Worm (Caenorhabditis elegans): ENCODE data around the gene col-102.

The col-102 gene

DNA sequence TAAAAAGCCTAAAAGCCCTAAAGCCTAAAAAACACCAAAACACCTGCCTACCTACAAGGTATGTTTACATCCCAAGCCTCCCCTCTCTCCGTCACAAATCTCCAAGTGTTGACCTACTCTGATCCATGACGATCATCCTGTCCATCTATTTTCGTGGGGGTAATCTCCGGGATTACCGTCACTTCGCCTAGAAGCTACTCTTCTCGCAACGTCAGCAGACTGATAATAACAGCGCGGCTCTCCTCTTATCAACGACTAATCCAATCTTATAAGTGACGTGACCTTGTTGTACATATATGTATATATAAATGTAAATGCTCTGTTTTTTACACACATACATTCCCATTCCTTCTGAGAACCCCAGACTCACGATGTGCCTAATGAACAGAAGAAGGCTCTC is 44.1 kb downstream of the col-102 start:
- no peak for TF ChIP-seq ceh-28 (tag; optimal IDR thresholded peaks at IDR 0.05)
- TF ChIP-seq ztf-4 (tag; optimal IDR thresholded peaks at IDR 0.05): no peak
- no peak for TF ChIP-seq elt-3 (tag; optimal IDR thresholded peaks at IDR 0.05)
- TF ChIP-seq ztf-11 (tag; optimal IDR thresholded peaks at IDR 0.05): no peak
- TF ChIP-seq eor-1 (tag; optimal IDR thresholded peaks at IDR 0.05): no peak

DNA sequence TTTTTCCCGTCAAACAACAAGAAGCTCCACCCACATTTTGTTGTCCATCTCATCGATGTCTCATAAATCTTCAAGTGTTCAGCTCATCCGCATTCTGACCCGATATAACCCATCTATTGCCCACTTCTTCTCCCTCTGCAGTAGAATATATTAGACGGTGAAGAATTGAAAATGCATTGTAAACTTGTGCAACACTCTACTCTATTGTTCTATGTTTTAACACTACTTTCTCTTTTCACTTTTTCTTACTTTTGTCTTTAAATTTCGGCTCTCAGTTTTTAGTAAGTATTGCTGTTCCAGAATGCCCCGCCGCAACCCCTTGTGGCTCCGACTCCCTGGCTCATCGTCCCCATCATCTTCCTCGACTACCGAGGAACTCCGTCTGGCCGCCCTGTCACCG is 45.1 kb downstream of the col-102 start, which contains the start of gene K11H12.9:
Gene K11H12.9 (plus strand): TSS at position 301 of the 400 bp plus-strand sequence.
- TF ChIP-seq mml-1 (tag; optimal IDR thresholded peaks at IDR 0.05) (no peak), zag-1 (tag; optimal IDR thresholded peaks at IDR 0.05) (no peak), ceh-82 (tag; optimal IDR thresholded peaks at IDR 0.05) (no peak), tbx-2 (tag; optimal IDR thresholded peaks at IDR 0.05) (no peak), pha-4 (tag; optimal IDR thresholded peaks at IDR 0.05) (no peak), fkh-10 (GFP tag; optimal IDR thresholded peaks at IDR 0.05) (no peak), nhr-76 (tag; optimal IDR thresholded peaks at IDR 0.05) (no peak), nhr-43 (tag; optimal IDR thresholded peaks at IDR 0.05; ENCODE audit: poor library complexity, severe bottlenecking) (no peak), nhr-28 (tag; optimal IDR thresholded peaks at IDR 0.05) (no peak), fkh-2 (tag; optimal IDR thresholded peaks at IDR 0.05) (no peak), nhr-77 (tag; optimal IDR thresholded peaks at IDR 0.05) (no peak), sea-2 (GFP tag; optimal IDR thresholded peaks at IDR 0.05) (no peak), mdl-1 (tag; optimal IDR thresholded peaks at IDR 0.05) (no peak), ztf-4 (tag; optimal IDR thresholded peaks at IDR 0.05) (no peak), nhr-23 (tag; optimal IDR thresholded peaks at IDR 0.05) (no peak), eor-1 (tag; optimal IDR thresholded peaks at IDR 0.05) (no peak), lin-39 (tag; optimal IDR thresholded peaks at IDR 0.05) (no peak), ztf-11 (tag; optimal IDR thresholded peaks at IDR 0.05) (no peak), elt-2 (tag; optimal IDR thresholded peaks at IDR 0.05) (no peak), daf-12 (tag; optimal IDR thresholded peaks at IDR 0.05) (no peak)

DNA sequence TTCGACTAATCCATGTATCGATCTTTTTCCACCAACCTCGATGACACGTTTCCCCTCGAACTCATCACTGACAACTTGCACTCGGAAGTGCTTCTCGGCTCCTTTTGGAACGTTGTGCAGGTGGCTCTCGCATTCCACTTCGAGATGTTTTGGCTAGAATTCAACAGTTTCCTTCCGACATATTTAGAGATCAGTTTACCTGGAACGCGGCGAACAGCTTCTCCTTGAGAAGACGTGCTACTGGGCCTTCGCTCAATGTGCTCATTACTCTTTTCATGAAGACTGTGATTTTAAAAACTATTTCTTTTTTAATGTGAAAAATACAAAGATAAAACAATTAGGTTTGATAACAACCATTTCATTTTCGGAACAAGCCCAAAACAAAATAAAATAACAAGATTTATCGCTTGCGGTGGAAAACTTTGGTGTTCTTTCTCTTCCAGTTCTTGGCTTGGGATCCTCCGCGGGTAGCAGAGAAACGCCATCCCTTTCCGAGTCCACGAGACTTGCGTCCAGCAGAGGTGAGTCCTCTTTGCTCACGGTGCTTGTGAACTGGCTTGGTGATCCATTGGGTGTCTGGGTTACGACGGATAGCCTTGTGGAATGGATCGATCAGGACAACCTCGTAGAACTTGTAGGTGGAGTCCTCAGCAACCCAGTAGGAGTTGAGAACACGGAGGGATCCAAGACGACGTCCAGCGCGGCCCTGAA is 49.0 kb downstream of the col-102 start, which contains the start of gene K11H12.1:
Gene K11H12.1 (minus strand): TSS at position 284 of the 711 bp plus-strand sequence.
- TF ChIP-seq ztf-4 (tag; optimal IDR thresholded peaks at IDR 0.05): no peak
- no peak for TF ChIP-seq skn-1 (tag; optimal IDR thresholded peaks at IDR 0.05)
- TF ChIP-seq snpc-4 (tag; optimal IDR thresholded peaks at IDR 0.05): no peak
- TF ChIP-seq nhr-77 (tag; optimal IDR thresholded peaks at IDR 0.05): no peak
- peak; percentile 28 for TF ChIP-seq nhr-43 (tag; optimal IDR thresholded peaks at IDR 0.05; ENCODE audit: poor library complexity, severe bottlenecking)
- no peak for TF ChIP-seq ceh-28 (tag; optimal IDR thresholded peaks at IDR 0.05)

DNA sequence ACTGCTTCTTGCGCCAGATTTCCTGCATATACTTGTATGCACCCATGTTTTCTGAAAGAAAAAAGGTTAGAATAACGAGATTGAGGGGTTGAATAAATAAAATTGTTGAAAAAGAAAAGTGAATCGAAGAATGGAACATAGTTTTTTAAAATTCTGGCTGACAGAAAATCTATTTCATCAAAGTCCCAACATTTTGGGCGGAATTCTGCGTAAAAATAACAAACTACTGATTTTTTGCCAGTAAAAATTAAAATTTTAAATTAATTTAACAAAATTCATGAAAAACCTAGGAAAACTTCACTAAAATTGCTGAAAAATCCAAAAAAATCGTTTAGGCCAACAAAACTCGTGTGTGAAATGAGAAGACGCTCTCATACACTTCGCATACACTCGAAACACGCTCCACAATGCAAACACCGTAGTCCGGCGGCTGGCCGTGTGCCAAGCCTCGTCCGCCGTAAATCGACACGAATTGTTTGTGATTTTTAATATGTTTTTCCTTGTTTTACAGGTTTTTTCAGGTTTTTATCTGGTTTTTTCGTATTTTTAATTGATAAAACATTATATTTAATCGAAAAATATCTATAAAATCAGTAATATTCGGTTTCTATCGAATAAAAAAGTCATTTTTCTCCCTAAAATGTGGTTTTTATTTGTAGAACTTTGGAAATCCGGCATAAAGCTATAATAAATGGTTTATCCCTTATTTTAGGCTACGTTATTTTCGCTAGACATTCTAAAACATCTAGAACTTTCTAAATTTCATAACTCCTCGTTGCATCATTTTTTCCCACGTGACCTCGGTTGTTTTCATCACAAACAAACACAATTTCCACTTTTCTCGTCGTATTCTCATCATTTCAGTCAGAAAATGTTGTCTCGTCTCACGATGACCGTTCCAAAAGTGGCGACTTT is 50.5 kb downstream of the col-102 start, which contains the start of the genes rpl-15 and K11H12.8:
Gene rpl-15 (minus strand): TSS at position 51 of the 915 bp plus-strand sequence.
Gene K11H12.8 (plus strand): TSS at position 865 of the 915 bp plus-strand sequence.
- peak; percentile 66 for TF ChIP-seq unc-39 (tag; optimal IDR thresholded peaks at IDR 0.05)
- TF ChIP-seq ztf-11 (tag; optimal IDR thresholded peaks at IDR 0.05): peak; percentile 71
- peak; percentile 76 for TF ChIP-seq ZK546.5 (tag; optimal IDR thresholded peaks at IDR 0.05)
- TF ChIP-seq nhr-67 (tag; optimal IDR thresholded peaks at IDR 0.05): peak; percentile 66
- TF ChIP-seq fos-1 (tag; optimal IDR thresholded peaks at IDR 0.05): peak; percentile 99
- peak; percentile 69 for TF ChIP-seq sea-2 (GFP tag; optimal IDR thresholded peaks at IDR 0.05)
- TF ChIP-seq nhr-237 (tag; optimal IDR thresholded peaks at IDR 0.05): no peak
- peak; percentile 71 for TF ChIP-seq ceh-16 (tag; optimal IDR thresholded peaks at IDR 0.05)
- no peak for TF ChIP-seq nhr-12 (tag; optimal IDR thresholded peaks at IDR 0.05)
- TF ChIP-seq eor-1 (tag; optimal IDR thresholded peaks at IDR 0.05): no peak
- peak; percentile 92 for TF ChIP-seq elt-1 (tag; optimal IDR thresholded peaks at IDR 0.05)
- TF ChIP-seq mdl-1 (tag; optimal IDR thresholded peaks at IDR 0.05): peak; percentile 96
- peak; percentile 98 for TF ChIP-seq tbx-2 (tag; optimal IDR thresholded peaks at IDR 0.05)
- TF ChIP-seq egl-27 (tag; optimal IDR thresholded peaks at IDR 0.05): peak; percentile 97
- TF ChIP-seq unc-62 (GFP tag; optimal IDR thresholded peaks at IDR 0.05): peak; percentile 98
- TF ChIP-seq elt-2 (tag; optimal IDR thresholded peaks at IDR 0.05): peak; percentile 98
- TF ChIP-seq nfya-1 (tag; optimal IDR thresholded peaks at IDR 0.05; ENCODE audit: insufficient read depth): peak; percentile 100
- peak; percentile 100 for TF ChIP-seq hmg-11 (tag; optimal IDR thresholded peaks at IDR 0.05)
- TF ChIP-seq skn-1 (tag; optimal IDR thresholded peaks at IDR 0.05): peak; percentile 97
- peak; percentile 79 to 99 (median 92) for TF ChIP-seq elt-3 (tag; optimal IDR thresholded peaks at IDR 0.05)
- TF ChIP-seq aly-2 (tag; optimal IDR thresholded peaks at IDR 0.05): peak; percentile 89
- TF ChIP-seq lin-39 (tag; optimal IDR thresholded peaks at IDR 0.05): peak; percentile 99
- TF ChIP-seq nhr-11 (tag; optimal IDR thresholded peaks at IDR 0.05): peak; percentile 98
- TF ChIP-seq nhr-77 (tag; optimal IDR thresholded peaks at IDR 0.05): peak; percentile 96
- TF ChIP-seq lin-15B (tag; optimal IDR thresholded peaks at IDR 0.05): peak; percentile 99
- TF ChIP-seq nhr-25 (tag; optimal IDR thresholded peaks at IDR 0.05): peak; percentile 100
- TF ChIP-seq nhr-76 (tag; optimal IDR thresholded peaks at IDR 0.05): peak; percentile 89
- peak; percentile 99 for TF ChIP-seq R02D3.7 (tag; optimal IDR thresholded peaks at IDR 0.05)
- peak; percentile 96 for TF ChIP-seq ceh-28 (tag; optimal IDR thresholded peaks at IDR 0.05)
- peak; percentile 89 for TF ChIP-seq fkh-2 (tag; optimal IDR thresholded peaks at IDR 0.05)
- TF ChIP-seq nhr-28 (tag; optimal IDR thresholded peaks at IDR 0.05): peak; percentile 91

Data from whole organism, L3 larva.